Worm (Caenorhabditis elegans) whole organism, young adult: ENCODE data around the gene nhr-42.

Source experiments
- F37B4.10 ChIP-seq: fragments of 200-800 bp; sonication (Bioruptor generic); IDR thresholded peaks from 2 replicates; pipeline ENCODE4 v1.3.6; 2022; ENCODE audit warnings: missing genetic modification characterization, missing compliant biosample characterization
- F57A8.1 ChIP-seq: fragments of 200-800 bp; sonication (Bioruptor generic); optimal IDR thresholded peaks from 2 replicates; lab custom pipeline; 2018; ENCODE audit warnings: mild to moderate bottlenecking, missing genetic modification characterization, moderate library complexity, missing compliant biosample characterization
- ama-1 ChIP-seq, 3 experiments: fragments of 150-350 bp in 1 of 3; sonication (generic microtip) in 2 of 3; optimal IDR thresholded peaks; 2 replicates each; lab custom pipeline; 2014 to 2018; ENCODE audit warnings: missing biosample characterization in 2 of 3, missing genetic modification characterization in 2 of 3, missing genetic modification reagents in 2 of 3
- cebp-1 ChIP-seq, 2 experiments: fragments of 200-800 bp in 1 of 2; sonication (Bioruptor generic) in 1 of 2; sonication (generic microtip) in 1 of 2; IDR thresholded peaks in 1 of 2; optimal IDR thresholded peaks in 1 of 2; 2 replicates each; pipeline versions ENCODE4 v1.3.6 to Lab custom; 2017 to 2022; ENCODE audit warnings: missing compliant biosample characterization in 2 of 2, missing genetic modification characterization in 2 of 2, mild to moderate bottlenecking in 1 of 2, missing genetic modification reagents in 1 of 2, moderate library complexity in 1 of 2
- lsy-27 ChIP-seq: sonication (generic microtip); optimal IDR thresholded peaks from 2 replicates; lab custom pipeline; 2017; ENCODE audit warnings: missing genetic modification characterization, mild to moderate bottlenecking, missing compliant biosample characterization, antibody characterized with exemption, missing genotype, borderline replicate concordance; ENCODE audit not compliant: insufficient read depth
- nhr-80 ChIP-seq: sonication (generic microtip); optimal IDR thresholded peaks from 2 replicates; lab custom pipeline; 2016; ENCODE audit warnings: missing genetic modification characterization, missing compliant biosample characterization
- repo-1 ChIP-seq: sonication (generic microtip); optimal IDR thresholded peaks from 2 replicates; lab custom pipeline; 2017; ENCODE audit warnings: mild to moderate bottlenecking, missing genetic modification characterization, missing compliant biosample characterization
- snpc-4 ChIP-seq, 5 experiments: fragments of 150-350 bp in 1 of 5; sonication (generic microtip) in 4 of 5; optimal IDR thresholded peaks; 2 replicates each; lab custom pipeline; 2014 to 2018; ENCODE audit warnings: missing genetic modification characterization in 5 of 5, missing biosample characterization in 3 of 5, antibody characterized with exemption in 2 of 5, mild to moderate bottlenecking in 2 of 5, missing compliant biosample characterization in 2 of 5, missing genotype in 2 of 5, moderate library complexity in 2 of 5, missing genetic modification reagents in 1 of 5

ce11 chrV:6997041-6997552 lies 1.5 kb upstream of the nhr-42 start, which contains the start of gene nhr-107:
- TF ChIP-seq nhr-80 (tag; lab: Kevin White, UChicago) (peak; percentile 3), cebp-1 (GFP tag; IDR thresholded peaks at IDR 0.05; lab: Robert Waterston, UW) (no peak), cebp-1 (tag; optimal IDR thresholded peaks at IDR 0.05; lab: Kevin White, UChicago) (no peak), lsy-27 (tag; lab: Kevin White, UChicago) (no peak), F37B4.10 (no peak), F57A8.1 (GFP tag; lab: Kevin White, UChicago) (no peak), repo-1 (tag; lab: Kevin White, UChicago) (no peak), snpc-4 (GFP tag; optimal IDR thresholded peaks at IDR 0.05; lab: Kevin White, UChicago) (no peak), snpc-4 (tag; optimal IDR thresholded peaks at IDR 0.05; lab: Kevin White, UChicago) (no peak), ama-1 (optimal IDR thresholded peaks at IDR 0.05; lab: Kevin White, UChicago) (no peak), ama-1 (GFP tag; optimal IDR thresholded peaks at IDR 0.05; lab: Kevin White, UChicago) (no peak)
